Worm (Caenorhabditis elegans) whole organism, L3 larva: ENCODE results near the gene T10C6.16.

Experiments used
- ZK546.5 ChIP-seq: sonication (generic microtip); optimal IDR thresholded peaks from 2 replicates; lab custom pipeline; 2017; ENCODE audit warnings: missing biosample characterization, missing genetic modification characterization
- ceh-9 ChIP-seq: sonication (generic microtip); optimal IDR thresholded peaks from 2 replicates; lab custom pipeline; 2018; ENCODE audit warnings: missing biosample characterization, missing genetic modification characterization
- egl-27 ChIP-seq: sonication (generic microtip); optimal IDR thresholded peaks from 4 replicates; lab custom pipeline; 2017; ENCODE audit warnings: missing biosample characterization, missing genetic modification reagents, missing genetic modification characterization
- egl-5 ChIP-seq: fragments of 150-350 bp; optimal IDR thresholded peaks from 2 replicates; lab custom pipeline; 2017; ENCODE audit warnings: missing biosample characterization, missing genetic modification reagents, missing genetic modification characterization, inconsistent platforms
- fos-1 ChIP-seq: fragments of 150-350 bp; optimal IDR thresholded peaks from 2 replicates; lab custom pipeline; 2014; ENCODE audit warnings: missing biosample characterization, missing genetic modification characterization
- jun-1 ChIP-seq: fragments of 150-350 bp; optimal IDR thresholded peaks from 2 replicates; lab custom pipeline; 2014; ENCODE audit warnings: missing biosample characterization, missing genetic modification reagents, missing genetic modification characterization
- lin-39 ChIP-seq: fragments of 150-350 bp; optimal IDR thresholded peaks from 2 replicates; lab custom pipeline; 2018; ENCODE audit warnings: missing biosample characterization, missing genetic modification reagents, missing genetic modification characterization
- mdl-1 ChIP-seq: fragments of 150-350 bp; optimal IDR thresholded peaks from 2 replicates; lab custom pipeline; 2014; ENCODE audit warnings: missing biosample characterization, missing genetic modification characterization
- nfya-1 ChIP-seq: sonication (generic microtip); optimal IDR thresholded peaks from 2 replicates; lab custom pipeline; 2017; ENCODE audit warnings: missing genetic modification characterization, mild to moderate bottlenecking, missing compliant biosample characterization, antibody characterized with exemption, moderate library complexity; ENCODE audit not compliant: insufficient read depth
- nhr-11 ChIP-seq: fragments of 150-350 bp; optimal IDR thresholded peaks from 2 replicates; lab custom pipeline; 2014; ENCODE audit warnings: missing biosample characterization, missing genetic modification characterization
- nhr-77 ChIP-seq: fragments of 150-350 bp; optimal IDR thresholded peaks from 2 replicates; lab custom pipeline; 2014; ENCODE audit warnings: missing biosample characterization, missing genetic modification characterization
- sea-2 ChIP-seq: fragments of 150-350 bp; sonication (generic microtip); optimal IDR thresholded peaks from 4 replicates; lab custom pipeline; 2014; ENCODE audit warnings: missing biosample characterization, missing genetic modification reagents, missing genetic modification characterization
- unc-62 ChIP-seq: fragments of 150-350 bp; sonication (generic microtip); optimal IDR thresholded peaks from 4 replicates; lab custom pipeline; 2014; ENCODE audit warnings: missing biosample characterization, missing genetic modification reagents, missing genetic modification characterization
- zag-1 ChIP-seq: fragments of 150-350 bp; optimal IDR thresholded peaks from 2 replicates; lab custom pipeline; 2014; ENCODE audit warnings: missing biosample characterization, missing genetic modification characterization

- TF ChIP-seq zag-1 (tag; lab: Kevin White, UChicago): no peak
- TF ChIP-seq ceh-9: no peak
- no peak for TF ChIP-seq egl-27
- TF ChIP-seq nhr-11: no peak
- no peak for TF ChIP-seq lin-39 (tag; lab: Kevin White, UChicago)
- no peak for TF ChIP-seq fos-1 (tag; lab: Kevin White, UChicago)
- TF ChIP-seq mdl-1 (tag; lab: Kevin White, UChicago): no peak
- TF ChIP-seq ZK546.5: no peak
- no peak for TF ChIP-seq jun-1 (tag; lab: Kevin White, UChicago)
- no peak for TF ChIP-seq egl-5 (tag; lab: Kevin White, UChicago)
- no peak for TF ChIP-seq unc-62 (GFP tag; lab: Kevin White, UChicago)
- no peak for TF ChIP-seq nhr-77 (tag; lab: Kevin White, UChicago)
- no peak for TF ChIP-seq nfya-1 (tag; lab: Kevin White, UChicago)
- TF ChIP-seq sea-2: no peak
These were observed 41.1 kb upstream of the T10C6.16 start, which contains the start of gene srj-10 for ce11 chrV:16073856-16074255.
